Fruit fly (Drosophila melanogaster) S2 (cell line): ENCODE data around the gene miple2.

ENCODE experiments used
- CG8478 ChIP-seq: fragments of >200 bp; optimal IDR thresholded peaks from 2 replicates; lab custom pipeline; 2018
- CTCF ChIP-seq, 2 experiments: fragments of >200 bp; optimal IDR thresholded peaks; 2 replicates each; lab custom pipeline; 2018

DNA sequence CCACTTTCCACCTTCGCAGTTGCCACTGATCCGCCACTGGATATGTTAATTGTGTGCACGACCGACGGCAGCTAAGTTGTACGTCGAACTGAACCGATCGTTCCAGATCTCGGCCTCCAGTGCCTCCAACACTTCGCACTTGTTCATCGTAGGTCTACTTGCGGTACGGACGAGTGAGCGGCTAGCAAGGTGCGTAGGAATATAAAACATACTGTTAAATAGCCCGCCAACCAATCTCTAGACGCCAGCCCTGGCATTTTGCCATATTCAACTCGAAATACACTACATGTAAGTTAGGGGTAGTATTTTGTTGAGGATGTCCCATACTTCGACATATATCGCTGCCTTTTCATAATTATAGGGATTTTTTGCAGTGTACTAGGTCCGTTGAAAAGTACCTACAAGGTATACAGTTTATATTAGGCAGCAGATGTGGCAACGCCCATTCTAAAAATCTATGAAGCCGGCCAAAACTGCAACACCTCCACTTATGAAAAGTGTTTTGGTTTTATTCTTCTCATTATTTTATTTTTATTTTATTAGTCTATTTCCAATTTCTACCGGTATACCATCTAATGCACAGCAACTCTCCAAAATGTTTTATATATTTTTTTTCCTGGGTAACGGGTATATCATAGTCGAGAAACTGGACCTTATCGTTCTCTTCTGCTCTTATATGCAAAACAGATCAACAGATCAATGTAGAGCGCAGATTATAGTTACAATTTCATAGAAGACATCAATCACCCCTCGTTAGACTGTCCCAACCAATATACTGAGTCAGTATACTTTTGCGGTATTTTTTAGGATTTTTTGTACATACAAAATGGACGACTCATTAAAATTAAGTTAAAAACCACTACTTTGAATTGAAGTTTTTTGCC is 47.7 kb upstream of the miple2 start, which contains the start of the genes pyx and CG33229:
- TF ChIP-seq CG8478, result no peak
- no peak for TF ChIP-seq CTCF (optimal IDR thresholded peaks at IDR 0.05; lab: Kevin White, UChicago)
